Worm (Caenorhabditis elegans) whole organism, L4 larva: Measurements from ENCODE around the gene C04C11.25.

Experiments
- F26F4.8 ChIP-seq: fragments of 200-800 bp; sonication (Bioruptor generic); conservative IDR thresholded peaks from 2 replicates; pipeline ENCODE4 v1.3.6; 2022; ENCODE audit warnings: missing genetic modification characterization, missing compliant biosample characterization
- F44E2.7 ChIP-seq: fragments of 200-800 bp; sonication (Bioruptor generic); IDR thresholded peaks from 2 replicates; pipeline ENCODE4 v2.1.2; 2022; ENCODE audit warnings: missing genetic modification characterization, missing compliant biosample characterization
- Y75B8A.6 ChIP-seq: fragments of 200-800 bp; sonication (Bioruptor generic); IDR thresholded peaks from 2 replicates; pipeline ENCODE4 v1.3.6; 2022; ENCODE audit warnings: missing genetic modification reagents, missing genetic modification characterization, missing compliant biosample characterization
- ZK337.2 ChIP-seq: fragments of 200-800 bp; sonication (Bioruptor generic); IDR thresholded peaks from 2 replicates; pipeline ENCODE4 v1.3.6; 2022; ENCODE audit warnings: missing genetic modification reagents, missing genetic modification characterization, missing compliant biosample characterization
- aha-1 ChIP-seq: fragments of 150-350 bp; peaks from one replicate; lab custom pipeline; 2014; ENCODE audit warnings: missing biosample characterization, missing genetic modification characterization
- aly-2 ChIP-seq: sonication (generic microtip); optimal IDR thresholded peaks from 2 replicates; lab custom pipeline; 2018; ENCODE audit warnings: missing biosample characterization, missing genetic modification characterization
- attf-4 ChIP-seq: sonication (generic microtip); optimal IDR thresholded peaks from 3 replicates; lab custom pipeline; 2017; ENCODE audit warnings: missing biosample characterization, missing genetic modification characterization
- ceh-28 ChIP-seq: fragments of 150-350 bp; optimal IDR thresholded peaks from 2 replicates; lab custom pipeline; 2014; ENCODE audit warnings: missing biosample characterization, missing genetic modification reagents, missing genetic modification characterization
- daf-16 ChIP-seq, 3 experiments: sonication (generic microtip); optimal IDR thresholded peaks; 2 replicates each; lab custom pipeline; 2016 to 2017; ENCODE audit warnings: missing genetic modification characterization in 3 of 3, missing genetic modification reagents in 3 of 3, mild to moderate bottlenecking in 2 of 3, missing compliant biosample characterization in 2 of 3, missing biosample characterization in 1 of 3, moderate library complexity in 1 of 3
- daf-8 ChIP-seq: fragments of 200-800 bp; sonication (Bioruptor generic); IDR thresholded peaks from 2 replicates; pipeline ENCODE4 v1.3.6; 2022; ENCODE audit warnings: missing genetic modification characterization, missing compliant biosample characterization
- dmd-6 ChIP-seq: fragments of 200-800 bp; sonication (Bioruptor generic); IDR thresholded peaks from 2 replicates; pipeline ENCODE4 v1.3.6; 2022; ENCODE audit warnings: missing genetic modification reagents, missing genetic modification characterization, missing compliant biosample characterization
- dpl-1 ChIP-seq: fragments of 150-350 bp; optimal IDR thresholded peaks from 2 replicates; lab custom pipeline; 2014; ENCODE audit warnings: missing biosample characterization, missing genetic modification reagents, missing genetic modification characterization
- duxl-1 ChIP-seq: sonication (generic microtip); optimal IDR thresholded peaks from 2 replicates; lab custom pipeline; 2016; ENCODE audit warnings: mild to moderate bottlenecking, missing genetic modification characterization, moderate library complexity, missing compliant biosample characterization; ENCODE audit not compliant: poor library complexity
- dve-1 ChIP-seq: sonication (generic microtip); optimal IDR thresholded peaks from 2 replicates; lab custom pipeline; 2017; ENCODE audit warnings: antibody characterized with exemption, mild to moderate bottlenecking, missing genetic modification characterization, missing compliant biosample characterization; ENCODE audit not compliant: insufficient read depth
- egl-27 ChIP-seq: sonication (generic microtip); optimal IDR thresholded peaks from 3 replicates; lab custom pipeline; 2017; ENCODE audit warnings: missing biosample characterization, missing genetic modification reagents, missing genetic modification characterization
- egl-43 ChIP-seq: fragments of 200-800 bp; sonication (Bioruptor generic); IDR thresholded peaks from 2 replicates; pipeline ENCODE4 v1.3.6; 2022; ENCODE audit warnings: missing genetic modification reagents, missing genetic modification characterization, missing compliant biosample characterization
- gei-8 ChIP-seq: fragments of 200-800 bp; sonication (Bioruptor generic); optimal IDR thresholded peaks from 2 replicates; lab custom pipeline; 2018; ENCODE audit warnings: mild to moderate bottlenecking, missing genetic modification characterization, missing compliant biosample characterization
- hif-1 ChIP-seq, 2 experiments: sonication (generic microtip); optimal IDR thresholded peaks; 2 replicates each; lab custom pipeline; 2016 to 2017; ENCODE audit warnings: missing compliant biosample characterization in 2 of 2, missing genetic modification characterization in 2 of 2, missing genetic modification reagents in 2 of 2, missing genotype in 2 of 2, mild to moderate bottlenecking in 1 of 2
- hlh-11 ChIP-seq: fragments of 200-800 bp; sonication (Bioruptor generic); optimal IDR thresholded peaks from 2 replicates; lab custom pipeline; 2018; ENCODE audit warnings: mild to moderate bottlenecking, missing genetic modification characterization, missing compliant biosample characterization
- hlh-30 ChIP-seq: sonication (generic microtip); optimal IDR thresholded peaks from 2 replicates; lab custom pipeline; 2017; ENCODE audit warnings: antibody characterized with exemption, mild to moderate bottlenecking, missing genetic modification characterization, missing compliant biosample characterization; ENCODE audit not compliant: insufficient read depth
- hmg-1.1 ChIP-seq: fragments of 200-800 bp; sonication (Bioruptor generic); IDR thresholded peaks from 2 replicates; pipeline ENCODE4 v1.3.6; 2022; ENCODE audit warnings: missing genetic modification reagents, missing genetic modification characterization, missing compliant biosample characterization
- jun-1 ChIP-seq: fragments of 150-350 bp; optimal IDR thresholded peaks from 2 replicates; lab custom pipeline; 2014; ENCODE audit warnings: missing biosample characterization, missing genetic modification reagents, missing genetic modification characterization
- lim-7 ChIP-seq: fragments of 200-800 bp; sonication (Bioruptor generic); IDR thresholded peaks from 2 replicates; pipeline ENCODE4 v1.3.6; 2022; ENCODE audit warnings: missing genetic modification characterization, missing compliant biosample characterization
- lin-15B ChIP-seq: fragments of 150-350 bp; sonication (generic microtip); optimal IDR thresholded peaks from 3 replicates; lab custom pipeline; 2014; ENCODE audit warnings: missing biosample characterization, missing genetic modification characterization
- lin-38 ChIP-seq: fragments of 200-800 bp; sonication (Bioruptor generic); IDR thresholded peaks from 2 replicates; pipeline ENCODE4 v1.3.6; 2022; ENCODE audit warnings: missing genetic modification reagents, missing genetic modification characterization, missing compliant biosample characterization
- lin-39 ChIP-seq: fragments of 150-350 bp; optimal IDR thresholded peaks from 2 replicates; lab custom pipeline; 2014; ENCODE audit warnings: missing biosample characterization, missing genetic modification reagents, missing genetic modification characterization
- mdl-1 ChIP-seq, 2 experiments: fragments of 150-350 bp in 1 of 2; sonication (generic microtip) in 1 of 2; optimal IDR thresholded peaks; 2 replicates each; lab custom pipeline; 2014 to 2017; ENCODE audit warnings: missing biosample characterization in 2 of 2, missing genetic modification characterization in 2 of 2
- mdt-29 ChIP-seq: fragments of 200-800 bp; sonication (Bioruptor generic); IDR thresholded peaks from 2 replicates; pipeline ENCODE4 v1.3.6; 2022; ENCODE audit warnings: missing genetic modification reagents, missing genetic modification characterization, missing compliant biosample characterization
- mep-1 ChIP-seq: fragments of 150-350 bp; sonication (generic microtip); optimal IDR thresholded peaks from 3 replicates; lab custom pipeline; 2014; ENCODE audit warnings: missing biosample characterization, missing genetic modification characterization
- mes-2 ChIP-seq: sonication (generic microtip); optimal IDR thresholded peaks from 2 replicates; lab custom pipeline; 2016; ENCODE audit warnings: missing genotype, mild to moderate bottlenecking, missing genetic modification characterization, missing compliant biosample characterization; ENCODE audit not compliant: poor library complexity, severe bottlenecking
- mxl-3 ChIP-seq: fragments of 200-800 bp; sonication (Bioruptor generic); optimal IDR thresholded peaks from 2 replicates; lab custom pipeline; 2018; ENCODE audit warnings: mild to moderate bottlenecking, missing genetic modification characterization, missing compliant biosample characterization
- nhr-10 ChIP-seq: fragments of 150-350 bp; optimal IDR thresholded peaks from 2 replicates; lab custom pipeline; 2014; ENCODE audit warnings: missing biosample characterization, missing genetic modification characterization
- nhr-102 ChIP-seq: sonication (generic microtip); optimal IDR thresholded peaks from 2 replicates; lab custom pipeline; 2016; ENCODE audit warnings: mild to moderate bottlenecking, missing genetic modification characterization, moderate library complexity, missing compliant biosample characterization
- nhr-28 ChIP-seq: fragments of 150-350 bp; optimal IDR thresholded peaks from 2 replicates; lab custom pipeline; 2014; ENCODE audit warnings: missing biosample characterization, missing genetic modification characterization
- nhr-41 ChIP-seq: fragments of 200-800 bp; sonication (Bioruptor generic); IDR thresholded peaks from 2 replicates; pipeline ENCODE4 v1.3.6; 2022; ENCODE audit warnings: missing genetic modification reagents, missing genetic modification characterization, missing compliant biosample characterization
- nhr-77 ChIP-seq: fragments of 150-350 bp; optimal IDR thresholded peaks from 2 replicates; lab custom pipeline; 2014; ENCODE audit warnings: missing biosample characterization, missing genetic modification characterization
- pqm-1 ChIP-seq: sonication (generic microtip); optimal IDR thresholded peaks from 2 replicates; lab custom pipeline; 2017; ENCODE audit warnings: missing biosample characterization, missing genetic modification characterization
- sdz-12 ChIP-seq: fragments of 200-800 bp; sonication (Bioruptor generic); optimal IDR thresholded peaks from 2 replicates; lab custom pipeline; 2018; ENCODE audit warnings: mild to moderate bottlenecking, missing genetic modification characterization, missing compliant biosample characterization
- set-16 ChIP-seq: fragments of 200-800 bp; sonication (Bioruptor generic); IDR thresholded peaks from 2 replicates; pipeline ENCODE4 v1.3.6; 2022; ENCODE audit warnings: missing genetic modification reagents, missing genetic modification characterization, missing compliant biosample characterization
- skn-1 ChIP-seq: fragments of 150-350 bp; optimal IDR thresholded peaks from 2 replicates; lab custom pipeline; 2014; ENCODE audit warnings: missing biosample characterization, missing genetic modification characterization
- tag-97 ChIP-seq: fragments of 200-800 bp; sonication (Bioruptor generic); IDR thresholded peaks from 2 replicates; pipeline ENCODE4 v1.3.6; 2022; ENCODE audit warnings: missing genetic modification characterization, missing compliant biosample characterization
- unc-39 ChIP-seq: sonication (generic microtip); optimal IDR thresholded peaks from 2 replicates; lab custom pipeline; 2017; ENCODE audit warnings: missing biosample characterization, missing genetic modification characterization
- zag-1 ChIP-seq: fragments of 150-350 bp; optimal IDR thresholded peaks from 2 replicates; lab custom pipeline; 2014; ENCODE audit warnings: missing biosample characterization, missing genetic modification characterization
- zfp-2 ChIP-seq: sonication (generic microtip); optimal IDR thresholded peaks from 2 replicates; lab custom pipeline; 2016; ENCODE audit warnings: mild to moderate bottlenecking, missing genetic modification characterization, missing compliant biosample characterization
- zip-11 ChIP-seq: fragments of 200-800 bp; sonication (Bioruptor generic); IDR thresholded peaks from 2 replicates; pipeline ENCODE4 v1.3.6; 2022; ENCODE audit warnings: missing genetic modification characterization, missing compliant biosample characterization
- zip-2 ChIP-seq: fragments of 150-350 bp; optimal IDR thresholded peaks from 2 replicates; lab custom pipeline; 2014; ENCODE audit warnings: missing biosample characterization, missing genetic modification characterization
- ztf-11 ChIP-seq: fragments of 150-350 bp; optimal IDR thresholded peaks from 2 replicates; lab custom pipeline; 2014; ENCODE audit warnings: missing biosample characterization, missing genetic modification characterization

The C04C11.25 gene

ce11 chrX:14001494-14001974, 13.7 kb downstream of the C04C11.25 start, which contains the start of gene cytb-5.1 (continued):
- TF ChIP-seq dmd-6 (GFP tag; lab: Robert Waterston, UW) (peak; percentile 58), hlh-30 (peak; percentile 71)

- TF ChIP-seq zip-2 (tag; lab: Kevin White, UChicago) = no peak
- TF ChIP-seq mep-1 (tag; lab: Kevin White, UChicago) = peak; percentile 25
- TF ChIP-seq pqm-1 (tag; lab: Kevin White, UChicago) = peak; percentile 13
- TF ChIP-seq tag-97 = no peak
- TF ChIP-seq dpl-1 (GFP tag; lab: Kevin White, UChicago) = no peak
- TF ChIP-seq dmd-6 (GFP tag; lab: Robert Waterston, UW) = peak; percentile 65
- no peak for TF ChIP-seq ztf-11 (tag; lab: Kevin White, UChicago)
- TF ChIP-seq set-16 (GFP tag; lab: Robert Waterston, UW) = no peak
- no peak for TF ChIP-seq hmg-1.1 (GFP tag; lab: Robert Waterston, UW)
- TF ChIP-seq mdl-1 (tag; optimal IDR thresholded peaks at IDR 0.05; lab: Kevin White, UChicago) = peak in 1 of 2 experiments; percentile 34
- no peak for TF ChIP-seq zfp-2
- TF ChIP-seq nhr-77 (tag; lab: Kevin White, UChicago) = peak; percentile 92
- peak; percentile 31 for TF ChIP-seq nhr-102 (tag; lab: Kevin White, UChicago)
- peak in 1 of 2 experiments; percentile 23 for TF ChIP-seq hif-1 (tag; optimal IDR thresholded peaks at IDR 0.05; lab: Kevin White, UChicago)
- peak; percentile 1 for TF ChIP-seq mes-2
- TF ChIP-seq F44E2.7 (GFP tag; lab: Robert Waterston, UW) = no peak
- TF ChIP-seq ceh-28 (tag; lab: Kevin White, UChicago) = peak; percentile 1
- TF ChIP-seq attf-4 (tag; lab: Kevin White, UChicago) = no peak
- no peak for TF ChIP-seq nhr-10 (tag; lab: Kevin White, UChicago)
- no peak for TF ChIP-seq daf-16 (GFP tag; optimal IDR thresholded peaks at IDR 0.05; lab: Kevin White, UChicago)
- peak; percentile 67 for TF ChIP-seq daf-16 (tag; optimal IDR thresholded peaks at IDR 0.05; lab: Kevin White, UChicago)
- TF ChIP-seq duxl-1 (tag; lab: Kevin White, UChicago) = no peak
- peak; percentile 56; the same call in 1 of the 2 replicates for TF ChIP-seq mdt-29 (GFP tag; lab: Robert Waterston, UW)
- peak; percentile 100 for TF ChIP-seq nhr-28 (tag; lab: Kevin White, UChicago)
- TF ChIP-seq dve-1 (tag; lab: Kevin White, UChicago) = peak; percentile 68
- no peak for TF ChIP-seq sdz-12
- TF ChIP-seq lim-7 (GFP tag; lab: Robert Waterston, UW) = no peak
- peak; percentile 30 for TF ChIP-seq mxl-3 (GFP tag; lab: Kevin White, UChicago)
- no peak for TF ChIP-seq egl-27
- no peak for TF ChIP-seq zag-1 (tag; lab: Kevin White, UChicago)
- peak; percentile 47 for TF ChIP-seq hlh-11 (tag; lab: Kevin White, UChicago)
Measured at ce11 chrX:14000198-14000748, 15.0 kb downstream of the C04C11.25 start.

ce11 chrX:13995803-13996388, 19.4 kb downstream of the C04C11.25 start, which contains the start of the genes C31E10.5 and C31E10.6:
TSS of gene C31E10.5 (minus strand) at chrX:13995834.
TSS of gene C31E10.6 (plus strand) at chrX:13996338.
- TF ChIP-seq ZK337.2 (GFP tag; lab: Robert Waterston, UW) = no peak
- no peak for TF ChIP-seq lin-38 (GFP tag; lab: Robert Waterston, UW)
- no peak for TF ChIP-seq daf-8
- TF ChIP-seq zip-11 (GFP tag; lab: Robert Waterston, UW) = no peak
- TF ChIP-seq unc-39 (tag; lab: Kevin White, UChicago) = no peak
- no peak for TF ChIP-seq nhr-41
- TF ChIP-seq mxl-3 (GFP tag; lab: Kevin White, UChicago) = no peak
- no peak for TF ChIP-seq skn-1 (tag; lab: Kevin White, UChicago)
- TF ChIP-seq lin-15B (tag; lab: Kevin White, UChicago) = no peak
- TF ChIP-seq aly-2 (tag; lab: Kevin White, UChicago) = no peak
- no peak for TF ChIP-seq dmd-6 (GFP tag; lab: Robert Waterston, UW)
- TF ChIP-seq jun-1 (tag; lab: Kevin White, UChicago) = no peak
- TF ChIP-seq set-16 (GFP tag; lab: Robert Waterston, UW) = no peak
- TF ChIP-seq hmg-1.1 (GFP tag; lab: Robert Waterston, UW) = peak; percentile 69
- peak; percentile 90 for TF ChIP-seq aha-1 (tag; lab: Kevin White, UChicago)
- no peak for TF ChIP-seq Y75B8A.6
- TF ChIP-seq lin-39 (tag; lab: Kevin White, UChicago) = no peak
- TF ChIP-seq egl-43 = no peak
- TF ChIP-seq ztf-11 (tag; lab: Kevin White, UChicago) = no peak
- no peak for TF ChIP-seq F26F4.8 (GFP tag; lab: Robert Waterston, UW)
- TF ChIP-seq gei-8 (GFP tag; lab: Kevin White, UChicago) = no peak
- TF ChIP-seq hlh-30 = peak; percentile 52
